Fruit fly (Drosophila melanogaster) whole organism, prepupa: ENCODE data around the gene Eip75B.

Source experiments
- Blimp-1 ChIP-seq: fragments of 200-800 bp; sonication (Bioruptor generic); optimal IDR thresholded peaks from 3 replicates; lab custom pipeline; 2017; ENCODE audit warnings: missing biosample characterization, missing genetic modification characterization, mild to moderate bottlenecking, moderate library complexity, missing genetic modification reagents
- CG10631 ChIP-seq: fragments of 200-800 bp; sonication (Bioruptor generic); optimal IDR thresholded peaks from 2 replicates; lab custom pipeline; 2016; ENCODE audit warnings: missing biosample characterization, missing genetic modification characterization
- CG11294 ChIP-seq: fragments of 200-800 bp; sonication (Bioruptor generic); IDR thresholded peaks from 2 replicates; pipeline ENCODE4 v1.3.6; 2022; ENCODE audit warnings: missing biosample characterization, missing genetic modification characterization
- CG11762 ChIP-seq: fragments of 200-800 bp; sonication (Bioruptor generic); optimal IDR thresholded peaks from 3 replicates; lab custom pipeline; 2016; ENCODE audit warnings: missing biosample characterization, missing genetic modification characterization; ENCODE audit not compliant: insufficient read depth
- CG11902 ChIP-seq: fragments of 200-800 bp; sonication (Bioruptor generic); optimal IDR thresholded peaks from 3 replicates; lab custom pipeline; 2016; ENCODE audit warnings: missing biosample characterization, missing genetic modification characterization
- CG15336 ChIP-seq: fragments of 200-800 bp; sonication (Bioruptor generic); IDR thresholded peaks from 2 replicates; pipeline ENCODE4 v1.3.6; 2022; ENCODE audit warnings: missing biosample characterization, missing genetic modification characterization
- CG1621 ChIP-seq: fragments of 200-800 bp; sonication (Bioruptor generic); optimal IDR thresholded peaks from 3 replicates; lab custom pipeline; 2018; ENCODE audit warnings: missing biosample characterization, mild to moderate bottlenecking, missing genetic modification characterization
- CG3032 ChIP-seq: fragments of 200-800 bp; optimal IDR thresholded peaks from 2 replicates; lab custom pipeline; 2019; ENCODE audit warnings: missing biosample characterization, mild to moderate bottlenecking, missing genetic modification characterization, moderate library complexity
- CG31627 ChIP-seq: fragments of 200-800 bp; sonication (Bioruptor generic); optimal IDR thresholded peaks from 3 replicates; lab custom pipeline; 2016; ENCODE audit warnings: missing biosample characterization, missing genetic modification characterization
- CG32006 ChIP-seq: fragments of 200-800 bp; sonication (Bioruptor generic); optimal IDR thresholded peaks from 3 replicates; lab custom pipeline; 2017; ENCODE audit warnings: missing biosample characterization, mild to moderate bottlenecking, missing genetic modification characterization
- CG34406 ChIP-seq: fragments of 200-800 bp; sonication (Bioruptor generic); optimal IDR thresholded peaks from 3 replicates; lab custom pipeline; 2016; ENCODE audit warnings: missing biosample characterization, missing genetic modification characterization
- CG3919 ChIP-seq: fragments of 200-800 bp; sonication (Bioruptor generic); optimal IDR thresholded peaks from 3 replicates; lab custom pipeline; 2016; ENCODE audit warnings: missing biosample characterization, missing genetic modification characterization
- CG4318 ChIP-seq: fragments of 200-800 bp; sonication (Bioruptor generic); optimal IDR thresholded peaks from 3 replicates; lab custom pipeline; 2017; ENCODE audit warnings: missing biosample characterization, mild to moderate bottlenecking, missing genetic modification characterization
- CG6163 ChIP-seq: fragments of 200-800 bp; sonication (Bioruptor generic); IDR thresholded peaks from 3 replicates; pipeline ENCODE4 v1.3.6; 2022; ENCODE audit warnings: missing biosample characterization, missing genetic modification characterization
- CG6792 ChIP-seq: fragments of 200-800 bp; sonication (Bioruptor generic); optimal IDR thresholded peaks from 3 replicates; lab custom pipeline; 2016; ENCODE audit warnings: missing biosample characterization, missing genetic modification characterization
- CG6854 ChIP-seq: fragments of 200-800 bp; sonication (Bioruptor generic); optimal IDR thresholded peaks from 2 replicates; lab custom pipeline; 2017; ENCODE audit warnings: missing biosample characterization, mild to moderate bottlenecking, missing genetic modification characterization
- CG8119 ChIP-seq: fragments of 200-800 bp; sonication (Bioruptor generic); IDR thresholded peaks from 3 replicates; pipeline ENCODE4 v1.3.6; 2022; ENCODE audit warnings: missing biosample characterization, missing genetic modification characterization
- CG8319 ChIP-seq: fragments of 200-800 bp; sonication (Bioruptor generic); optimal IDR thresholded peaks from 3 replicates; lab custom pipeline; 2016; ENCODE audit warnings: missing biosample characterization, missing genetic modification characterization
- CG8632 ChIP-seq: fragments of 200-800 bp; sonication (Bioruptor generic); optimal IDR thresholded peaks from 3 replicates; lab custom pipeline; 2016; ENCODE audit warnings: missing biosample characterization, missing genetic modification characterization
- CG9139 ChIP-seq: fragments of 200-800 bp; sonication (Bioruptor generic); optimal IDR thresholded peaks from 3 replicates; lab custom pipeline; 2017; ENCODE audit warnings: missing biosample characterization, mild to moderate bottlenecking, missing genetic modification characterization
- Eip75B ChIP-seq: fragments of 200-800 bp; sonication (Bioruptor generic); optimal IDR thresholded peaks from 3 replicates; lab custom pipeline; 2016; ENCODE audit warnings: missing biosample characterization, missing genetic modification characterization
- Eip78C ChIP-seq: fragments of 200-800 bp; sonication (Bioruptor generic); peaks from one replicate; lab custom pipeline; 2016; ENCODE audit warnings: missing biosample characterization, missing genetic modification characterization
- Eip93F ChIP-seq: fragments of 200-800 bp; sonication (Bioruptor generic); optimal IDR thresholded peaks from 2 replicates; lab custom pipeline; 2016; ENCODE audit warnings: missing biosample characterization, mild to moderate bottlenecking, missing genetic modification characterization
- Ets21C ChIP-seq: fragments of 200-800 bp; sonication (Bioruptor generic); optimal IDR thresholded peaks from 3 replicates; lab custom pipeline; 2016; ENCODE audit warnings: missing biosample characterization, missing genetic modification characterization
- Ets96B ChIP-seq: fragments of 200-800 bp; optimal IDR thresholded peaks from 2 replicates; lab custom pipeline; 2019; ENCODE audit warnings: missing biosample characterization, mild to moderate bottlenecking, missing genetic modification characterization, moderate library complexity
- Hr38 ChIP-seq: sonication (Bioruptor generic); optimal IDR thresholded peaks from 2 replicates; lab custom pipeline; 2016; ENCODE audit warnings: missing biosample characterization, missing genetic modification characterization
- Hr39 ChIP-seq: fragments of 200-800 bp; sonication (Bioruptor generic); optimal IDR thresholded peaks from 2 replicates; lab custom pipeline; 2016; ENCODE audit warnings: missing biosample characterization, missing genetic modification characterization
- Lpt ChIP-seq: fragments of 200-800 bp; sonication (Bioruptor generic); optimal IDR thresholded peaks from 3 replicates; lab custom pipeline; 2016; ENCODE audit warnings: missing biosample characterization, missing genetic modification characterization
- Met ChIP-seq: fragments of 200-800 bp; sonication (Bioruptor generic); optimal IDR thresholded peaks from 3 replicates; lab custom pipeline; 2016; ENCODE audit warnings: missing biosample characterization, missing genetic modification characterization
- Sox102F ChIP-seq: fragments of 200-800 bp; sonication (Bioruptor generic); optimal IDR thresholded peaks from 2 replicates; lab custom pipeline; 2016; ENCODE audit warnings: missing biosample characterization, mild to moderate bottlenecking, missing genetic modification characterization
- Sox14 ChIP-seq: fragments of 200-800 bp; sonication (Bioruptor generic); optimal IDR thresholded peaks from 3 replicates; lab custom pipeline; 2016; ENCODE audit warnings: missing biosample characterization, missing genetic modification characterization
- Sox15 ChIP-seq: fragments of 200-800 bp; sonication (Bioruptor generic); optimal IDR thresholded peaks from 3 replicates; lab custom pipeline; 2016; ENCODE audit warnings: missing biosample characterization, missing genetic modification characterization
- achi ChIP-seq: fragments of 200-800 bp; sonication (Bioruptor generic); optimal IDR thresholded peaks from 3 replicates; lab custom pipeline; 2016; ENCODE audit warnings: missing biosample characterization, missing genetic modification characterization
- cyc ChIP-seq: fragments of 200-800 bp; sonication (Bioruptor generic); optimal IDR thresholded peaks from 3 replicates; lab custom pipeline; 2016; ENCODE audit warnings: missing biosample characterization, missing genetic modification characterization
- dsx ChIP-seq: fragments of 200-800 bp; optimal IDR thresholded peaks from 3 replicates; lab custom pipeline; 2019; ENCODE audit warnings: missing biosample characterization, mild to moderate bottlenecking, missing genetic modification characterization, moderate library complexity; ENCODE audit not compliant: poor library complexity, severe bottlenecking
- eg ChIP-seq: fragments of 200-800 bp; sonication (Bioruptor generic); IDR thresholded peaks from 3 replicates; pipeline ENCODE4 v1.3.6; 2022; ENCODE audit warnings: missing biosample characterization, missing genetic modification characterization
- esn ChIP-seq: fragments of 200-800 bp; sonication (Bioruptor generic); optimal IDR thresholded peaks from 2 replicates; lab custom pipeline; 2016; ENCODE audit warnings: missing biosample characterization, mild to moderate bottlenecking, missing genetic modification characterization, moderate library complexity
- fd85E ChIP-seq: fragments of 200-800 bp; sonication (Bioruptor generic); optimal IDR thresholded peaks from 3 replicates; lab custom pipeline; 2016; ENCODE audit warnings: missing biosample characterization, missing genetic modification characterization
- fkh ChIP-seq: fragments of 200-800 bp; sonication (Bioruptor generic); optimal IDR thresholded peaks from 3 replicates; lab custom pipeline; 2017; ENCODE audit warnings: missing biosample characterization, mild to moderate bottlenecking, missing genetic modification characterization, moderate library complexity
- lz ChIP-seq: fragments of 200-800 bp; sonication (Bioruptor generic); optimal IDR thresholded peaks from 3 replicates; lab custom pipeline; 2016; ENCODE audit warnings: missing biosample characterization, missing genetic modification characterization
- net ChIP-seq: fragments of 200-800 bp; sonication (Bioruptor generic); optimal IDR thresholded peaks from 3 replicates; lab custom pipeline; 2016; ENCODE audit warnings: missing biosample characterization, missing genetic modification characterization
- salr ChIP-seq, 2 experiments: fragments of 200-800 bp; sonication (Bioruptor generic); optimal IDR thresholded peaks; 3 replicates each; lab custom pipeline; 2016 to 2018; ENCODE audit warnings: missing biosample characterization in 2 of 2, missing genetic modification characterization in 2 of 2, mild to moderate bottlenecking in 1 of 2
- spab ChIP-seq: fragments of 200-800 bp; sonication (Bioruptor generic); optimal IDR thresholded peaks from 2 replicates; lab custom pipeline; 2017; ENCODE audit warnings: missing biosample characterization, mild to moderate bottlenecking, missing genetic modification characterization, missing genetic modification reagents
- ss ChIP-seq, 2 experiments: fragments of 200-800 bp; sonication (Bioruptor generic); optimal IDR thresholded peaks; 2 replicates in 1 of 2; 3 replicates in 1 of 2; lab custom pipeline; 2017 to 2018; ENCODE audit warnings: mild to moderate bottlenecking in 2 of 2, missing biosample characterization in 2 of 2, missing genetic modification characterization in 2 of 2, moderate library complexity in 1 of 2
- svp ChIP-seq: fragments of 200-800 bp; sonication (Bioruptor generic); peaks from one replicate; lab custom pipeline; 2016; ENCODE audit warnings: missing biosample characterization, missing genetic modification characterization
- topi ChIP-seq: fragments of 200-800 bp; sonication (Bioruptor generic); optimal IDR thresholded peaks from 3 replicates; lab custom pipeline; 2016; ENCODE audit warnings: missing biosample characterization, missing genetic modification characterization
- vri ChIP-seq: fragments of 200-800 bp; sonication (Bioruptor generic); optimal IDR thresholded peaks from 3 replicates; lab custom pipeline; 2016; ENCODE audit warnings: missing biosample characterization, mild to moderate bottlenecking, missing genetic modification characterization

Gene Eip75B

dm6 chr3L:18029546-18030300 lies 34.8 kb downstream of the Eip75B start:
- TF ChIP-seq Ets96B (tag; lab: Kevin White, UChicago) (no peak), vri (peak; percentile 86), lz (GFP tag; lab: Kevin White, UChicago) (no peak), Met (GFP tag; lab: Kevin White, UChicago) (no peak), CG6792 (GFP tag; lab: Kevin White, UChicago) (no peak), dsx (GFP tag; lab: Kevin White, UChicago) (peak; percentile 29), svp (GFP tag; lab: Kevin White, UChicago) (peak; percentile 68), Sox15 (GFP tag; lab: Kevin White, UChicago) (no peak), fd85E (GFP tag; lab: Kevin White, UChicago) (no peak), Lpt (peak; percentile 1), Hr38 (no peak), Eip78C (GFP tag; lab: Kevin White, UChicago) (peak; percentile 73), CG10631 (GFP tag; lab: Kevin White, UChicago) (no peak), CG11902 (GFP tag; lab: Kevin White, UChicago) (no peak), CG4318 (GFP tag; lab: Kevin White, UChicago) (no peak), CG11762 (no peak), Eip93F (no peak), Sox102F (GFP tag; lab: Kevin White, UChicago) (peak; percentile 4), fkh (GFP tag; lab: Kevin White, UChicago) (peak; percentile 99), topi (GFP tag; lab: Kevin White, UChicago) (no peak), ss (GFP tag; optimal IDR thresholded peaks at IDR 0.05; lab: Kevin White, UChicago) (peak in 1 of 2 experiments; percentile 47), CG15336 (no peak), CG31627 (GFP tag; lab: Kevin White, UChicago) (no peak), CG8319 (GFP tag; lab: Kevin White, UChicago) (no peak), esn (GFP tag; lab: Kevin White, UChicago) (peak; percentile 22), CG11294 (GFP tag; lab: Robert Waterston, UW) (no peak), CG3032 (tag; lab: Kevin White, UChicago) (no peak), Sox14 (GFP tag; lab: Kevin White, UChicago) (peak; percentile 73), CG3919 (GFP tag; lab: Kevin White, UChicago) (peak; percentile 37), Hr39 (GFP tag; lab: Kevin White, UChicago) (peak; percentile 32), spab (GFP tag; lab: Kevin White, UChicago) (no peak), CG8632 (GFP tag; lab: Kevin White, UChicago) (no peak), Eip75B (GFP tag; lab: Kevin White, UChicago) (peak; percentile 89), CG1621 (peak; percentile 7), CG6163 (0 out of 3 replicates have a peak, but pooled peaks have one; percentile 16), eg (GFP tag; lab: Robert Waterston, UW) (no peak)

- no peak for TF ChIP-seq achi
- TF ChIP-seq Ets21C (GFP tag; lab: Kevin White, UChicago), result no peak
- no peak for TF ChIP-seq CG31627 (GFP tag; lab: Kevin White, UChicago)
- TF ChIP-seq Met (GFP tag; lab: Kevin White, UChicago), result no peak
- no peak for TF ChIP-seq CG8632 (GFP tag; lab: Kevin White, UChicago)
- no peak for TF ChIP-seq CG9139
- TF ChIP-seq Blimp-1, result no peak
- TF ChIP-seq CG32006 (GFP tag; lab: Kevin White, UChicago), result peak; percentile 2
- peak; percentile 74; the same call in 2 of the 3 replicates for TF ChIP-seq CG6163
- peak; percentile 7; the same call in 1 of the 2 replicates for TF ChIP-seq CG11294 (GFP tag; lab: Robert Waterston, UW)
- no peak for TF ChIP-seq Lpt
- peak; percentile 41 for TF ChIP-seq vri
- TF ChIP-seq CG8119, result peak; percentile 52; the same call in 2 of the 3 replicates
- no peak for TF ChIP-seq spab (GFP tag; lab: Kevin White, UChicago)
- TF ChIP-seq CG6854 (GFP tag; lab: Kevin White, UChicago), result peak; percentile 74
- peak; percentile 78 for TF ChIP-seq eg (GFP tag; lab: Robert Waterston, UW)
- TF ChIP-seq CG34406, result no peak
- peak; percentile 33 for TF ChIP-seq net (GFP tag; lab: Kevin White, UChicago)
- no peak for TF ChIP-seq cyc (GFP tag; lab: Kevin White, UChicago)
- peak; percentile 2 for TF ChIP-seq Sox14 (GFP tag; lab: Kevin White, UChicago)
- TF ChIP-seq salr (GFP tag; optimal IDR thresholded peaks at IDR 0.05; lab: Kevin White, UChicago), result no peak
- no peak for TF ChIP-seq CG10631 (GFP tag; lab: Kevin White, UChicago)
- TF ChIP-seq CG8319 (GFP tag; lab: Kevin White, UChicago), result no peak
- no peak for TF ChIP-seq Sox15 (GFP tag; lab: Kevin White, UChicago)
- TF ChIP-seq lz (GFP tag; lab: Kevin White, UChicago), result no peak
- no peak for TF ChIP-seq Eip78C (GFP tag; lab: Kevin White, UChicago)
- TF ChIP-seq fkh (GFP tag; lab: Kevin White, UChicago), result no peak
- TF ChIP-seq Hr38, result no peak
- TF ChIP-seq Ets96B (tag; lab: Kevin White, UChicago), result no peak
These were observed 38.6 kb downstream of the Eip75B start for dm6 chr3L:18025907-18026306.
